Fruit fly (Drosophila melanogaster): ENCODE measurements around the gene CG8661.
A peak's percentile ranks its signal among the peaks of the same experiment; 100 is the strongest.

The CG8661 gene

dm6 chrX:17300609-17301208 is 16.4 kb upstream of the CG8661 start (continued):
- TF ChIP-seq shn (GFP tag; optimal IDR thresholded peaks at IDR 0.05) (peak; percentile 17), fu2 (GFP tag; optimal IDR thresholded peaks at IDR 0.05) (no peak), CrebB (tag; optimal IDR thresholded peaks at IDR 0.05) (no peak), jumu (GFP tag; optimal IDR thresholded peaks at IDR 0.05) (peak; percentile 50), Hey (tag; optimal IDR thresholded peaks at IDR 0.05) (no peak), twi (tag; optimal IDR thresholded peaks at IDR 0.05) (peak; percentile 25), CG6765 (GFP tag; optimal IDR thresholded peaks at IDR 0.05) (no peak), run (tag; optimal IDR thresholded peaks at IDR 0.05) (no peak), gsb-n (tag; optimal IDR thresholded peaks at IDR 0.05) (peak; percentile 37), CG30020 (tag; optimal IDR thresholded peaks at IDR 0.05) (peak; percentile 27), CG15269 (tag; optimal IDR thresholded peaks at IDR 0.05) (no peak), Nf-YB (GFP tag; optimal IDR thresholded peaks at IDR 0.05) (no peak), dati (GFP tag; IDR thresholded peaks at IDR 0.05) (no peak), slp2 (GFP tag; optimal IDR thresholded peaks at IDR 0.05) (peak; percentile 42), HmgZ (tag; optimal IDR thresholded peaks at IDR 0.05) (no peak), TFAM (GFP tag; optimal IDR thresholded peaks at IDR 0.05) (no peak), ac (GFP tag; optimal IDR thresholded peaks at IDR 0.05) (no peak), crol (GFP tag; IDR thresholded peaks at IDR 0.05) (peak; percentile 96), B-H1 (GFP tag; IDR thresholded peaks at IDR 0.05) (0 out of 3 replicates have a peak, but pooled peaks have one; percentile 9), Hr78 (GFP tag; optimal IDR thresholded peaks at IDR 0.05) (peak in 1 of 2 experiments; percentile 48), CG15073 (GFP tag; optimal IDR thresholded peaks at IDR 0.05) (no peak), insv (GFP tag; optimal IDR thresholded peaks at IDR 0.05) (no peak), hbn (GFP tag; IDR thresholded peaks at IDR 0.05; ENCODE audit: partially characterized antibody) (no peak), bbx (GFP tag; IDR thresholded peaks at IDR 0.05; ENCODE audit: partially characterized antibody) (0 out of 2 replicates have a peak, but pooled peaks have one; percentile 20), ERR (GFP tag; optimal IDR thresholded peaks at IDR 0.05) (no peak), tna (GFP tag; IDR thresholded peaks at IDR 0.05; ENCODE audit: partially characterized antibody) (no peak), h (optimal IDR thresholded peaks at IDR 0.05) (no peak), CG7556 (GFP tag; optimal IDR thresholded peaks at IDR 0.05) (peak; percentile 77), CG8478 (optimal IDR thresholded peaks at IDR 0.05) (no peak), Stat92E (GFP tag; optimal IDR thresholded peaks at IDR 0.05) (peak in 1 of 3 experiments; percentile 3), her (GFP tag; optimal IDR thresholded peaks at IDR 0.05) (peak; percentile 48), CG3726 (GFP tag; IDR thresholded peaks at IDR 0.05) (no peak), CG10462 (GFP tag; optimal IDR thresholded peaks at IDR 0.05) (peak; percentile 14), CG10543 (GFP tag; optimal IDR thresholded peaks at IDR 0.05) (peak; percentile 12), Fer1 (GFP tag; optimal IDR thresholded peaks at IDR 0.05) (peak; percentile 60), Dp (GFP tag; optimal IDR thresholded peaks at IDR 0.05) (no peak), CG30431 (GFP tag; optimal IDR thresholded peaks at IDR 0.05) (peak; percentile 41), phol (tag; optimal IDR thresholded peaks at IDR 0.05) (peak; percentile 81), hkb (optimal IDR thresholded peaks at IDR 0.05) (no peak), hkb (GFP tag; IDR thresholded peaks at IDR 0.05) (peak; percentile 37; the same call in 1 of the 2 replicates), lola (GFP tag; optimal IDR thresholded peaks at IDR 0.05) (peak in 1 of 3 experiments; percentile 76), ash1 (GFP tag; optimal IDR thresholded peaks at IDR 0.05) (no peak), lab (GFP tag; optimal IDR thresholded peaks at IDR 0.05) (peak; percentile 78), CG12299 (tag; optimal IDR thresholded peaks at IDR 0.05) (no peak), CG3995 (GFP tag; optimal IDR thresholded peaks at IDR 0.05) (no peak), Optix (GFP tag; IDR thresholded peaks at IDR 0.05) (peak; percentile 52; the same call in 1 of the 3 replicates), CG9797 (GFP tag; optimal IDR thresholded peaks at IDR 0.05) (no peak), sens (GFP tag) (peak; percentile 92), Xbp1 (GFP tag; optimal IDR thresholded peaks at IDR 0.05) (peak; percentile 49), tx (GFP tag; optimal IDR thresholded peaks at IDR 0.05) (no peak)
